Fruit fly (Drosophila melanogaster): ENCODE results near the gene CG12078.
A peak's percentile ranks its signal among the peaks of the same experiment; 100 is the strongest.

The CG12078 gene

dm6 chr3L:3251659-3252490 lies 7.8 kb upstream of the CG12078 start:
- no peak for TF ChIP-seq CG17801 (GFP tag; optimal IDR thresholded peaks at IDR 0.05; ENCODE audit: partially characterized antibody)

dm6 chr3L:3250922-3251658 lies 7.0 kb upstream of the CG12078 start:
- TF ChIP-seq CG17801 (GFP tag; optimal IDR thresholded peaks at IDR 0.05; ENCODE audit: partially characterized antibody): no peak

dm6 chr3L:3249997-3250774 lies 6.1 kb upstream of the CG12078 start:
- peak; percentile 92 for TF ChIP-seq CG17801 (GFP tag; optimal IDR thresholded peaks at IDR 0.05; ENCODE audit: partially characterized antibody)

dm6 chr3L:3249664-3249996 lies 5.5 kb upstream of the CG12078 start:
- no peak for TF ChIP-seq CG17801 (GFP tag; optimal IDR thresholded peaks at IDR 0.05; ENCODE audit: partially characterized antibody)

- TF ChIP-seq CG17801 (GFP tag; optimal IDR thresholded peaks at IDR 0.05; ENCODE audit: partially characterized antibody): peak; percentile 42
Observed at dm6 chr3L:3248714-3249663, 4.9 kb upstream of the CG12078 start.

- TF ChIP-seq CG17801 (GFP tag; optimal IDR thresholded peaks at IDR 0.05; ENCODE audit: partially characterized antibody): no peak
Observed at dm6 chr3L:3247130-3248065, 3.3 kb upstream of the CG12078 start, which contains the start of gene CG43389. CG43389 (plus strand) TSS chr3L:3248015.

- TF ChIP-seq CG17801 (GFP tag; optimal IDR thresholded peaks at IDR 0.05; ENCODE audit: partially characterized antibody): peak; percentile 45
Observed at dm6 chr3L:3246378-3247129, 2.5 kb upstream of the CG12078 start.

dm6 chr3L:3245189-3245588 lies 1.1 kb upstream of the CG12078 start:
- no peak for TF ChIP-seq CG17801 (GFP tag; optimal IDR thresholded peaks at IDR 0.05; ENCODE audit: partially characterized antibody)

dm6 chr3L:3242121-3243083 lies 1.7 kb downstream of the CG12078 start:
- TF ChIP-seq CG17801 (GFP tag; optimal IDR thresholded peaks at IDR 0.05; ENCODE audit: partially characterized antibody): no peak

dm6 chr3L:3241368-3241640 lies 2.8 kb downstream of the CG12078 start:
- TF ChIP-seq CG17801 (GFP tag; optimal IDR thresholded peaks at IDR 0.05; ENCODE audit: partially characterized antibody): no peak

- TF ChIP-seq CG17801 (GFP tag; optimal IDR thresholded peaks at IDR 0.05; ENCODE audit: partially characterized antibody): no peak
Observed at dm6 chr3L:3240597-3241367, 3.3 kb downstream of the CG12078 start.
